Worm (Caenorhabditis elegans) whole organism, L4 larva: ENCODE measurements around the gene K11H12.4.

Experiments used
- D1046.2 ChIP-seq: fragments of 200-800 bp; sonication (Bioruptor generic); IDR thresholded peaks from 2 replicates; pipeline ENCODE4 v1.3.6; 2022; ENCODE audit warnings: missing genetic modification characterization, missing compliant biosample characterization
- F10B5.3 ChIP-seq: sonication (generic microtip); optimal IDR thresholded peaks from 2 replicates; lab custom pipeline; 2016; ENCODE audit warnings: mild to moderate bottlenecking, missing genetic modification characterization, missing compliant biosample characterization
- F37D6.2 ChIP-seq: sonication (generic microtip); optimal IDR thresholded peaks from 2 replicates; lab custom pipeline; 2016; ENCODE audit warnings: mild to moderate bottlenecking, missing genetic modification characterization, missing compliant biosample characterization
- F44E2.7 ChIP-seq: fragments of 200-800 bp; sonication (Bioruptor generic); IDR thresholded peaks from 2 replicates; pipeline ENCODE4 v2.1.2; 2022; ENCODE audit warnings: missing genetic modification characterization, missing compliant biosample characterization
- F49E8.2 ChIP-seq: sonication (generic microtip); optimal IDR thresholded peaks from 2 replicates; lab custom pipeline; 2016; ENCODE audit warnings: missing compliant biosample characterization, mild to moderate bottlenecking, missing genetic modification characterization, borderline replicate concordance
- ama-1 ChIP-seq: fragments of 150-350 bp; optimal IDR thresholded peaks from 2 replicates; lab custom pipeline; 2014; ENCODE audit warnings: inconsistent platforms, mixed read lengths
- arid-1 ChIP-seq: fragments of 200-800 bp; sonication (Bioruptor generic); conservative IDR thresholded peaks from 2 replicates; pipeline ENCODE4 v1.3.6; 2022; ENCODE audit warnings: missing genetic modification reagents, missing genetic modification characterization, missing compliant biosample characterization
- ceh-20 ChIP-seq: fragments of 200-800 bp; sonication (Bioruptor generic); IDR thresholded peaks from 2 replicates; pipeline ENCODE4 v1.3.6; 2022; ENCODE audit warnings: missing genetic modification reagents, missing genetic modification characterization, missing compliant biosample characterization
- ceh-32 ChIP-seq: sonication (generic microtip); optimal IDR thresholded peaks from 2 replicates; lab custom pipeline; 2016; ENCODE audit warnings: mild to moderate bottlenecking, missing genetic modification characterization, missing compliant biosample characterization; ENCODE audit not compliant: poor library complexity
- ces-1 ChIP-seq: fragments of 150-350 bp; sonication (generic microtip); optimal IDR thresholded peaks from 4 replicates; lab custom pipeline; 2014; ENCODE audit warnings: missing biosample characterization, missing genetic modification reagents, missing genetic modification characterization
- cey-2 ChIP-seq: sonication (generic microtip); optimal IDR thresholded peaks from 3 replicates; lab custom pipeline; 2017; ENCODE audit warnings: missing genetic modification characterization, mild to moderate bottlenecking, missing compliant biosample characterization, antibody characterized with exemption, borderline replicate concordance; ENCODE audit not compliant: insufficient read depth
- ctbp-1 ChIP-seq: fragments of 200-800 bp; sonication (Bioruptor generic); IDR thresholded peaks from 2 replicates; pipeline ENCODE4 v1.3.6; 2022; ENCODE audit warnings: missing genetic modification reagents, missing genetic modification characterization, missing compliant biosample characterization
- daf-19 ChIP-seq: fragments of 200-800 bp; sonication (Bioruptor generic); conservative IDR thresholded peaks from 2 replicates; pipeline ENCODE4 v1.3.6; 2022; ENCODE audit warnings: missing genetic modification characterization, missing compliant biosample characterization
- dmd-8 ChIP-seq: fragments of 200-800 bp; sonication (Bioruptor generic); IDR thresholded peaks from 2 replicates; pipeline ENCODE4 v1.3.6; 2022; ENCODE audit warnings: missing genetic modification characterization, missing compliant biosample characterization
- dve-1 ChIP-seq: sonication (generic microtip); optimal IDR thresholded peaks from 2 replicates; lab custom pipeline; 2017; ENCODE audit warnings: antibody characterized with exemption, mild to moderate bottlenecking, missing genetic modification characterization, missing compliant biosample characterization; ENCODE audit not compliant: insufficient read depth
- egl-43 ChIP-seq: fragments of 200-800 bp; sonication (Bioruptor generic); IDR thresholded peaks from 2 replicates; pipeline ENCODE4 v1.3.6; 2022; ENCODE audit warnings: missing genetic modification reagents, missing genetic modification characterization, missing compliant biosample characterization
- hif-1 ChIP-seq, 2 experiments: sonication (generic microtip); optimal IDR thresholded peaks; 2 replicates each; lab custom pipeline; 2016 to 2017; ENCODE audit warnings: missing compliant biosample characterization in 2 of 2, missing genetic modification characterization in 2 of 2, missing genetic modification reagents in 2 of 2, missing genotype in 2 of 2, mild to moderate bottlenecking in 1 of 2
- jun-1 ChIP-seq: fragments of 150-350 bp; optimal IDR thresholded peaks from 2 replicates; lab custom pipeline; 2014; ENCODE audit warnings: missing biosample characterization, missing genetic modification reagents, missing genetic modification characterization
- lin-1 ChIP-seq: fragments of 200-800 bp; sonication (Bioruptor generic); IDR thresholded peaks from 2 replicates; pipeline ENCODE4 v1.3.6; 2022; ENCODE audit warnings: missing genetic modification reagents, missing genetic modification characterization, missing compliant biosample characterization
- lin-13 ChIP-seq: fragments of 150-350 bp; optimal IDR thresholded peaks from 2 replicates; lab custom pipeline; 2014; ENCODE audit warnings: missing biosample characterization, missing genetic modification reagents, missing genetic modification characterization
- lin-15B ChIP-seq: fragments of 150-350 bp; sonication (generic microtip); optimal IDR thresholded peaks from 3 replicates; lab custom pipeline; 2014; ENCODE audit warnings: missing biosample characterization, missing genetic modification characterization
- lin-39 ChIP-seq: fragments of 150-350 bp; optimal IDR thresholded peaks from 2 replicates; lab custom pipeline; 2014; ENCODE audit warnings: missing biosample characterization, missing genetic modification reagents, missing genetic modification characterization
- lir-3 ChIP-seq: sonication (generic microtip); optimal IDR thresholded peaks from 2 replicates; lab custom pipeline; 2016; ENCODE audit warnings: mild to moderate bottlenecking, missing genetic modification characterization, missing compliant biosample characterization
- madf-9 ChIP-seq: fragments of 200-800 bp; sonication (Bioruptor generic); conservative IDR thresholded peaks from 2 replicates; pipeline ENCODE4 v1.3.6; 2022; ENCODE audit warnings: missing genetic modification reagents, missing genetic modification characterization, missing compliant biosample characterization
- mep-1 ChIP-seq: fragments of 150-350 bp; sonication (generic microtip); optimal IDR thresholded peaks from 3 replicates; lab custom pipeline; 2014; ENCODE audit warnings: missing biosample characterization, missing genetic modification characterization
- mes-2 ChIP-seq: sonication (generic microtip); optimal IDR thresholded peaks from 2 replicates; lab custom pipeline; 2016; ENCODE audit warnings: missing genotype, mild to moderate bottlenecking, missing genetic modification characterization, missing compliant biosample characterization; ENCODE audit not compliant: poor library complexity, severe bottlenecking
- mxl-3 ChIP-seq: fragments of 200-800 bp; sonication (Bioruptor generic); optimal IDR thresholded peaks from 2 replicates; lab custom pipeline; 2018; ENCODE audit warnings: mild to moderate bottlenecking, missing genetic modification characterization, missing compliant biosample characterization
- nhr-102 ChIP-seq: sonication (generic microtip); optimal IDR thresholded peaks from 2 replicates; lab custom pipeline; 2016; ENCODE audit warnings: mild to moderate bottlenecking, missing genetic modification characterization, moderate library complexity, missing compliant biosample characterization
- nhr-11 ChIP-seq: fragments of 150-350 bp; optimal IDR thresholded peaks from 2 replicates; lab custom pipeline; 2014; ENCODE audit warnings: missing biosample characterization, missing genetic modification characterization
- nhr-25 ChIP-seq: sonication (generic microtip); optimal IDR thresholded peaks from 2 replicates; lab custom pipeline; 2017; ENCODE audit warnings: missing genetic modification characterization, mild to moderate bottlenecking, missing compliant biosample characterization, antibody characterized with exemption, moderate library complexity, borderline replicate concordance; ENCODE audit not compliant: insufficient read depth
- nhr-28 ChIP-seq: fragments of 150-350 bp; optimal IDR thresholded peaks from 2 replicates; lab custom pipeline; 2014; ENCODE audit warnings: missing biosample characterization, missing genetic modification characterization
- pqm-1 ChIP-seq: sonication (generic microtip); optimal IDR thresholded peaks from 2 replicates; lab custom pipeline; 2017; ENCODE audit warnings: missing biosample characterization, missing genetic modification characterization
- saeg-2 ChIP-seq: fragments of 200-800 bp; sonication (Bioruptor generic); IDR thresholded peaks from 2 replicates; pipeline ENCODE4 v1.3.6; 2022; ENCODE audit warnings: missing genetic modification reagents, missing genetic modification characterization, missing compliant biosample characterization
- sdz-12 ChIP-seq: fragments of 200-800 bp; sonication (Bioruptor generic); optimal IDR thresholded peaks from 2 replicates; lab custom pipeline; 2018; ENCODE audit warnings: mild to moderate bottlenecking, missing genetic modification characterization, missing compliant biosample characterization
- set-16 ChIP-seq: fragments of 200-800 bp; sonication (Bioruptor generic); IDR thresholded peaks from 2 replicates; pipeline ENCODE4 v1.3.6; 2022; ENCODE audit warnings: missing genetic modification reagents, missing genetic modification characterization, missing compliant biosample characterization
- skn-1 ChIP-seq: fragments of 150-350 bp; optimal IDR thresholded peaks from 2 replicates; lab custom pipeline; 2014; ENCODE audit warnings: missing biosample characterization, missing genetic modification characterization
- snpc-1.2 ChIP-seq: fragments of 200-800 bp; sonication (Bioruptor generic); IDR thresholded peaks from 2 replicates; pipeline ENCODE4 v1.3.6; 2022; ENCODE audit warnings: missing genetic modification reagents, missing genetic modification characterization, missing compliant biosample characterization
- spr-1 ChIP-seq: sonication (generic microtip); optimal IDR thresholded peaks from 2 replicates; lab custom pipeline; 2016; ENCODE audit warnings: mild to moderate bottlenecking, missing genetic modification characterization, missing compliant biosample characterization
- tra-1 ChIP-seq: fragments of 200-800 bp; sonication (Bioruptor generic); IDR thresholded peaks from 2 replicates; pipeline ENCODE4 v1.3.6; 2022; ENCODE audit warnings: missing genetic modification reagents, missing genetic modification characterization, missing compliant biosample characterization
- unc-62 ChIP-seq, 3 experiments: fragments of 150-350 bp in 1 of 3; sonication (generic microtip); optimal IDR thresholded peaks in 2 of 3; peaks in 1 of 3; 1 replicate in 1 of 3; 2 replicates in 2 of 3; lab custom pipeline; 2014 to 2017; ENCODE audit warnings: missing biosample characterization in 3 of 3, missing genetic modification characterization in 3 of 3, missing genetic modification reagents in 3 of 3, missing genotype in 1 of 3
- vab-7 ChIP-seq: fragments of 200-800 bp; sonication (Bioruptor generic); IDR thresholded peaks from 2 replicates; pipeline ENCODE4 v1.3.6; 2022; ENCODE audit warnings: missing genetic modification reagents, missing genetic modification characterization, missing compliant biosample characterization
- zip-2 ChIP-seq: fragments of 150-350 bp; optimal IDR thresholded peaks from 2 replicates; lab custom pipeline; 2014; ENCODE audit warnings: missing biosample characterization, missing genetic modification characterization

Gene K11H12.4

ce11 chrIV:657932-658331, 17.8 kb downstream of the K11H12.4 start (continued):
- peak; percentile 61 for TF ChIP-seq lin-13
- no peak for TF ChIP-seq F44E2.7 (GFP tag; lab: Robert Waterston, UW)
- 0 out of 2 replicates have a peak, but pooled peaks have one; percentile 52 for TF ChIP-seq dmd-8 (GFP tag; lab: Robert Waterston, UW)
- TF ChIP-seq snpc-1.2 (GFP tag; lab: Robert Waterston, UW) = peak; percentile 48; the same call in 1 of the 2 replicates

- TF ChIP-seq egl-43 (0 out of 2 replicates have a peak, but pooled peaks have one; percentile 6), set-16 (GFP tag; lab: Robert Waterston, UW) (peak; percentile 69), D1046.2 (GFP tag; lab: Robert Waterston, UW) (no peak)
Measured at ce11 chrIV:657046-657445, 18.6 kb downstream of the K11H12.4 start.

- peak; percentile 99 for TF ChIP-seq lin-13
- peak; percentile 99 for TF ChIP-seq arid-1
- peak; percentile 93 for TF ChIP-seq pqm-1 (tag; lab: Kevin White, UChicago)
- TF ChIP-seq lir-3 (tag; lab: Kevin White, UChicago) = peak; percentile 84
- TF ChIP-seq ama-1 = peak; percentile 64
- peak; percentile 97 for TF ChIP-seq jun-1
- peak; percentile 98 for TF ChIP-seq lin-1
- TF ChIP-seq unc-62 (GFP tag; optimal IDR thresholded peaks at IDR 0.05 in 1 of 2; lab: Kevin White, UChicago) = peak; percentile 54 to 100
- TF ChIP-seq unc-62 (tag; optimal IDR thresholded peaks at IDR 0.05; lab: Kevin White, UChicago) = peak; percentile 39
- TF ChIP-seq ctbp-1 (GFP tag; lab: Robert Waterston, UW) = peak; percentile 99
- peak; percentile 100 for TF ChIP-seq nhr-11 (tag; lab: Kevin White, UChicago)
- TF ChIP-seq zip-2 (tag; lab: Kevin White, UChicago) = peak; percentile 93
- TF ChIP-seq vab-7 (GFP tag; lab: Robert Waterston, UW) = peak; percentile 99
- peak; percentile 90 to 98 for TF ChIP-seq hif-1 (tag; optimal IDR thresholded peaks at IDR 0.05; lab: Kevin White, UChicago)
- TF ChIP-seq F10B5.3 (tag; lab: Kevin White, UChicago) = peak; percentile 94
- peak; percentile 98 for TF ChIP-seq nhr-25
- peak; percentile 97 for TF ChIP-seq F37D6.2
- TF ChIP-seq sdz-12 = peak; percentile 99
- peak; percentile 92 for TF ChIP-seq skn-1
- peak; percentile 99 for TF ChIP-seq nhr-28 (tag; lab: Kevin White, UChicago)
- peak; percentile 94 for TF ChIP-seq cey-2 (tag; lab: Kevin White, UChicago)
- peak; percentile 90 for TF ChIP-seq ceh-32 (tag; lab: Kevin White, UChicago)
- peak; percentile 100 for TF ChIP-seq dve-1 (tag; lab: Kevin White, UChicago)
- TF ChIP-seq F49E8.2 (tag; lab: Kevin White, UChicago) = peak; percentile 97
- TF ChIP-seq ceh-20 (GFP tag; lab: Robert Waterston, UW) = peak; percentile 100
- peak; percentile 98 for TF ChIP-seq D1046.2 (GFP tag; lab: Robert Waterston, UW)
- TF ChIP-seq tra-1 (GFP tag; lab: Robert Waterston, UW) = peak; percentile 100
- peak; percentile 96 for TF ChIP-seq lin-15B (tag; lab: Kevin White, UChicago)
- peak; percentile 92 for TF ChIP-seq ces-1 (GFP tag; lab: Kevin White, UChicago)
- peak; percentile 99 for TF ChIP-seq madf-9 (GFP tag; lab: Robert Waterston, UW)
- TF ChIP-seq mxl-3 (GFP tag; lab: Kevin White, UChicago) = peak; percentile 99
- TF ChIP-seq mes-2 (tag; lab: Kevin White, UChicago) = peak; percentile 100
- TF ChIP-seq lin-39 = peak; percentile 89
- TF ChIP-seq spr-1 (tag; lab: Kevin White, UChicago) = peak; percentile 98
- peak; percentile 99 for TF ChIP-seq daf-19
- peak; percentile 99 for TF ChIP-seq nhr-102 (tag; lab: Kevin White, UChicago)
- TF ChIP-seq set-16 (GFP tag; lab: Robert Waterston, UW) = peak; percentile 71
- TF ChIP-seq saeg-2 (GFP tag; lab: Robert Waterston, UW) = peak; percentile 99
- TF ChIP-seq mep-1 = peak; percentile 100
Measured at ce11 chrIV:654526-655440, 20.9 kb downstream of the K11H12.4 start, which contains the start of the genes rpl-15 and K11H12.8. Gene rpl-15 (minus strand): TSS chrIV:654576. Gene K11H12.8 (plus strand): TSS chrIV:655390.
